Fruit fly (Drosophila melanogaster) whole organism, embryonic: ENCODE results near the gene CG4577.

Experiments used
- Antp ChIP-seq: fragments of 200-800 bp; sonication (Bioruptor generic); optimal IDR thresholded peaks from 3 replicates; lab custom pipeline; 2016; ENCODE audit warnings: missing biosample characterization, missing genetic modification characterization
- CG10565 ChIP-seq: fragments of 200-800 bp; sonication (Bioruptor generic); optimal IDR thresholded peaks from 3 replicates; lab custom pipeline; 2016; ENCODE audit warnings: missing biosample characterization, mild to moderate bottlenecking, missing genetic modification characterization
- CG12769 ChIP-seq: fragments of 200-800 bp; sonication (Bioruptor generic); optimal IDR thresholded peaks from 2 replicates; lab custom pipeline; 2019; ENCODE audit warnings: missing biosample characterization, mild to moderate bottlenecking, missing genetic modification characterization, moderate library complexity
- CG15479 ChIP-seq: fragments of 200-800 bp; sonication (Bioruptor generic); optimal IDR thresholded peaks from 3 replicates; lab custom pipeline; 2019; ENCODE audit warnings: missing biosample characterization, mild to moderate bottlenecking, missing genetic modification characterization, moderate library complexity
- CG1603 ChIP-seq: fragments of 200-800 bp; sonication (Bioruptor generic); optimal IDR thresholded peaks from 2 replicates; lab custom pipeline; 2019; ENCODE audit warnings: missing biosample characterization, mild to moderate bottlenecking, missing genetic modification characterization, moderate library complexity
- CG1792 ChIP-seq: fragments of 200-800 bp; sonication (Bioruptor generic); optimal IDR thresholded peaks from 2 replicates; lab custom pipeline; 2016; ENCODE audit warnings: missing biosample characterization, missing genetic modification characterization
- CG18764 ChIP-seq: fragments of 200-800 bp; sonication (Bioruptor generic); optimal IDR thresholded peaks from 3 replicates; lab custom pipeline; 2016; ENCODE audit warnings: missing biosample characterization, missing genetic modification characterization
- CG2202 ChIP-seq: fragments of 200-800 bp; sonication (Bioruptor generic); optimal IDR thresholded peaks from 2 replicates; lab custom pipeline; 2018; ENCODE audit warnings: missing biosample characterization, mild to moderate bottlenecking, missing genetic modification characterization
- CG2712 ChIP-seq: fragments of 200-800 bp; optimal IDR thresholded peaks from 3 replicates; lab custom pipeline; 2019; ENCODE audit warnings: missing biosample characterization, mild to moderate bottlenecking, missing genetic modification characterization, moderate library complexity
- CG3838 ChIP-seq: fragments of 200-800 bp; sonication (Bioruptor generic); optimal IDR thresholded peaks from 3 replicates; lab custom pipeline; 2016; ENCODE audit warnings: missing biosample characterization, missing genetic modification characterization
- CG4360 ChIP-seq: fragments of 200-800 bp; sonication (Bioruptor generic); IDR thresholded peaks from 2 replicates; pipeline ENCODE4 v1.3.6; 2022; ENCODE audit warnings: missing biosample characterization, missing genetic modification characterization
- CG4617 ChIP-seq: fragments of 200-800 bp; sonication (Bioruptor generic); optimal IDR thresholded peaks from 3 replicates; lab custom pipeline; 2016; ENCODE audit warnings: missing biosample characterization, missing genetic modification characterization, borderline replicate concordance
- CG5180 ChIP-seq: fragments of 200-800 bp; sonication (Bioruptor generic); optimal IDR thresholded peaks from 3 replicates; lab custom pipeline; 2017; ENCODE audit warnings: missing biosample characterization, missing genetic modification characterization, mild to moderate bottlenecking, moderate library complexity, missing genetic modification reagents
- CG6765 ChIP-seq: fragments of 200-800 bp; sonication (Bioruptor generic); optimal IDR thresholded peaks from 3 replicates; lab custom pipeline; 2017; ENCODE audit warnings: missing biosample characterization, mild to moderate bottlenecking, missing genetic modification characterization
- CG7987 ChIP-seq: fragments of 200-800 bp; sonication (Bioruptor generic); optimal IDR thresholded peaks from 2 replicates; lab custom pipeline; 2018; ENCODE audit warnings: missing biosample characterization, mild to moderate bottlenecking, missing genetic modification characterization, moderate library complexity
- CG8944 ChIP-seq: fragments of 200-800 bp; sonication (Bioruptor generic); optimal IDR thresholded peaks from 3 replicates; lab custom pipeline; 2016; ENCODE audit warnings: missing biosample characterization, missing genetic modification characterization
- D19A ChIP-seq: fragments of 200-800 bp; optimal IDR thresholded peaks from 3 replicates; lab custom pipeline; 2019; ENCODE audit warnings: missing biosample characterization, mild to moderate bottlenecking, missing genetic modification characterization, moderate library complexity
- D19B ChIP-seq: fragments of 200-800 bp; sonication (Bioruptor generic); optimal IDR thresholded peaks from 2 replicates; lab custom pipeline; 2017; ENCODE audit warnings: missing biosample characterization, mild to moderate bottlenecking, missing genetic modification characterization
- Dek ChIP-seq: fragments of 200-800 bp; sonication (Bioruptor generic); optimal IDR thresholded peaks from 3 replicates; lab custom pipeline; 2019; ENCODE audit warnings: missing biosample characterization, mild to moderate bottlenecking, missing genetic modification characterization, moderate library complexity
- Dfd ChIP-seq, 2 experiments: fragments of >200 bp; optimal IDR thresholded peaks; 2 replicates each; lab custom pipeline; 2017; ENCODE audit warnings: missing biosample characterization in 2 of 2, missing genetic modification characterization in 2 of 2
- Fer3 ChIP-seq: fragments of 200-800 bp; sonication (Bioruptor generic); optimal IDR thresholded peaks from 2 replicates; lab custom pipeline; 2018; ENCODE audit warnings: missing biosample characterization, mild to moderate bottlenecking, missing genetic modification characterization, moderate library complexity
- Lpt ChIP-seq: fragments of >200 bp; optimal IDR thresholded peaks from 2 replicates; lab custom pipeline; 2018; ENCODE audit warnings: missing biosample characterization, missing genetic modification characterization
- MBD-R2 ChIP-seq: fragments of 200-800 bp; sonication (Bioruptor generic); IDR thresholded peaks from 2 replicates; pipeline ENCODE4 v1.3.6; 2022; ENCODE audit warnings: missing biosample characterization, missing genetic modification characterization
- MESR4 ChIP-seq: fragments of 200-800 bp; sonication (Bioruptor generic); optimal IDR thresholded peaks from 2 replicates; lab custom pipeline; 2018; ENCODE audit warnings: missing biosample characterization, mild to moderate bottlenecking, missing genetic modification characterization, moderate library complexity
- Mes4 ChIP-seq: fragments of 200-800 bp; sonication (Bioruptor generic); optimal IDR thresholded peaks from 2 replicates; lab custom pipeline; 2016; ENCODE audit warnings: missing biosample characterization, missing genetic modification characterization
- NFAT ChIP-seq: fragments of 200-800 bp; sonication (Bioruptor generic); IDR thresholded peaks from 2 replicates; pipeline ENCODE4 v1.3.6; 2022; ENCODE audit warnings: missing biosample characterization, missing genetic modification characterization
- Side ChIP-seq: fragments of 200-800 bp; sonication (Bioruptor generic); optimal IDR thresholded peaks from 2 replicates; lab custom pipeline; 2016; ENCODE audit warnings: missing biosample characterization, missing genetic modification characterization
- Sin3A ChIP-seq: fragments of >200 bp; optimal IDR thresholded peaks from 2 replicates; lab custom pipeline; 2018
- Tbp ChIP-seq: fragments of >200 bp; optimal IDR thresholded peaks from 2 replicates; lab custom pipeline; 2018; ENCODE audit warnings: missing biosample characterization, missing genetic modification characterization
- Vsx1 ChIP-seq: fragments of 200-800 bp; sonication (Bioruptor generic); optimal IDR thresholded peaks from 2 replicates; lab custom pipeline; 2017; ENCODE audit warnings: missing biosample characterization, mild to moderate bottlenecking, missing genetic modification characterization, missing genetic modification reagents
- abd-A ChIP-seq: fragments of 200-800 bp; sonication (Bioruptor generic); optimal IDR thresholded peaks from 3 replicates; lab custom pipeline; 2019; ENCODE audit warnings: missing biosample characterization, mild to moderate bottlenecking, missing genetic modification characterization, moderate library complexity
- cato ChIP-seq: fragments of 200-800 bp; sonication (Bioruptor generic); optimal IDR thresholded peaks from 2 replicates; lab custom pipeline; 2016; ENCODE audit warnings: missing biosample characterization, missing genetic modification characterization, borderline replicate concordance
- chn ChIP-seq: fragments of 200-800 bp; sonication (Bioruptor generic); optimal IDR thresholded peaks from 2 replicates; lab custom pipeline; 2016; ENCODE audit warnings: missing biosample characterization, missing genetic modification characterization
- corto ChIP-seq: fragments of 200-800 bp; sonication (Bioruptor generic); optimal IDR thresholded peaks from 2 replicates; lab custom pipeline; 2016; ENCODE audit warnings: missing biosample characterization, mild to moderate bottlenecking, missing genetic modification characterization, moderate library complexity
- crol ChIP-seq: fragments of 200-800 bp; sonication (Bioruptor generic); IDR thresholded peaks from 2 replicates; pipeline ENCODE4 v1.3.6; 2022; ENCODE audit warnings: missing biosample characterization, missing genetic modification characterization
- cwo ChIP-seq: fragments of 200-800 bp; sonication (Bioruptor generic); optimal IDR thresholded peaks from 3 replicates; lab custom pipeline; 2017; ENCODE audit warnings: missing biosample characterization, missing genetic modification characterization, mild to moderate bottlenecking, moderate library complexity, missing genetic modification reagents
- fd64A ChIP-seq: fragments of 200-800 bp; sonication (Bioruptor generic); optimal IDR thresholded peaks from 3 replicates; lab custom pipeline; 2018; ENCODE audit warnings: missing biosample characterization, mild to moderate bottlenecking, missing genetic modification characterization
- jigr1 ChIP-seq: fragments of 200-800 bp; sonication (Bioruptor generic); IDR thresholded peaks from 3 replicates; pipeline ENCODE4 v1.3.6; 2022; ENCODE audit warnings: missing biosample characterization, missing genetic modification characterization
- jing ChIP-seq: fragments of 200-800 bp; sonication (Bioruptor generic); optimal IDR thresholded peaks from 2 replicates; lab custom pipeline; 2018; ENCODE audit warnings: missing biosample characterization, mild to moderate bottlenecking, missing genetic modification characterization
- lab ChIP-seq: fragments of 200-800 bp; sonication (Bioruptor generic); optimal IDR thresholded peaks from 3 replicates; lab custom pipeline; 2017; ENCODE audit warnings: missing biosample characterization, missing genetic modification characterization, mild to moderate bottlenecking, moderate library complexity, missing genetic modification reagents
- maf-S ChIP-seq: fragments of 200-800 bp; sonication (Bioruptor generic); optimal IDR thresholded peaks from 2 replicates; lab custom pipeline; 2016; ENCODE audit warnings: missing biosample characterization, missing genetic modification characterization
- salm ChIP-seq: fragments of 200-800 bp; sonication (Bioruptor generic); optimal IDR thresholded peaks from 2 replicates; lab custom pipeline; 2018; ENCODE audit warnings: missing biosample characterization, mild to moderate bottlenecking, missing genetic modification characterization
- sc ChIP-seq, 3 experiments: fragments of >200 bp in 2 of 3; fragments of 200-800 bp in 1 of 3; sonication (Bioruptor generic) in 1 of 3; optimal IDR thresholded peaks; 2 replicates in 2 of 3; 3 replicates in 1 of 3; lab custom pipeline; 2017; ENCODE audit warnings: mild to moderate bottlenecking in 1 of 3, missing biosample characterization in 1 of 3, missing genetic modification characterization in 1 of 3, missing genetic modification reagents in 1 of 3
- shn ChIP-seq: fragments of 200-800 bp; sonication (Bioruptor generic); optimal IDR thresholded peaks from 3 replicates; lab custom pipeline; 2016; ENCODE audit warnings: missing biosample characterization, missing genetic modification characterization
- slp2 ChIP-seq: fragments of 200-800 bp; sonication (Bioruptor generic); optimal IDR thresholded peaks from 2 replicates; lab custom pipeline; 2016; ENCODE audit warnings: missing biosample characterization, missing genetic modification characterization
- sug ChIP-seq: fragments of 200-800 bp; optimal IDR thresholded peaks from 2 replicates; lab custom pipeline; 2019; ENCODE audit warnings: missing biosample characterization, mild to moderate bottlenecking, missing genetic modification characterization, moderate library complexity
- tap ChIP-seq: fragments of 200-800 bp; optimal IDR thresholded peaks from 3 replicates; lab custom pipeline; 2019; ENCODE audit warnings: missing biosample characterization, mild to moderate bottlenecking, missing genetic modification characterization, moderate library complexity
- toy ChIP-seq: fragments of 200-800 bp; sonication (Bioruptor generic); IDR thresholded peaks from 2 replicates; pipeline ENCODE4 v1.3.6; 2022; ENCODE audit warnings: missing biosample characterization, missing genetic modification characterization
- trh ChIP-seq: fragments of 200-800 bp; sonication (Bioruptor generic); optimal IDR thresholded peaks from 2 replicates; lab custom pipeline; 2016; ENCODE audit warnings: missing biosample characterization, missing genetic modification characterization

The CG4577 gene

DNA sequence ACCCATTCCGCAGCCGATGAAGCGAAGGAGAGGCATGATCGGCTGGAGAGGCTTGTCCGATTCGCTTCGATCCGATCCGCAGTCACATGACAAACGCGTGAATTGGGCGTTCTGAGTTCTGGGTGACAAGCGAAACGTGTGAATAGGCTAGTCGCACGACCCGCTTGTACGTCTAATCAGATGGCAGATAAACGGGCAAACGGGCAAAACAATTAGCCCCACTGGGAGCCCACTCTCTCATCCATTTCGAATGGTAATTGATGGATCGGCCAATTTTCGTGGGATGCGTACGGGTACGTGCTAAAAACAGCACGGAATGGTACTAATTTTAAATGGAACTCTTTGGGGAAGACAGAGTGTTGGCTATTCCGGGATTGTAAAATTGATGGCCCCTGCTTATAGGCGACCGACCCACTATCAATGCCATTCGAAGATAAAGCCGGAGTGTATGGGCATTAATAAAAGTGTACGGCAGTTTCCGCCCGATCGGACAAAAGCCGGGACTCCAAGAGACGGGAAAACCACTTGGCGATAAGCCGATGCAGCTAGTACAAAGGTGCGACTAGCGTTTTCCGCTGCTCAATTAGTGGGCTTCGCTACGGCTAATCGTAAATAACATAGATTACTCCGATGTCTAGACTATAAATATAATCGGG, 6.9 kb upstream of the CG4577 start (continued):
- TF ChIP-seq cato (GFP tag; lab: Kevin White, UChicago) (no peak), sug (tag; lab: Kevin White, UChicago) (peak; percentile 97), slp2 (GFP tag; lab: Kevin White, UChicago) (no peak), Mes4 (GFP tag; lab: Kevin White, UChicago) (no peak), CG12769 (no peak), CG1792 (GFP tag; lab: Kevin White, UChicago) (no peak), lab (GFP tag; lab: Kevin White, UChicago) (peak; percentile 76), toy (GFP tag; lab: Robert Waterston, UW) (no peak), tap (no peak), cwo (GFP tag; lab: Kevin White, UChicago) (peak; percentile 99), CG5180 (no peak), D19B (no peak), CG7987 (GFP tag; lab: Kevin White, UChicago) (peak; percentile 67), Side (GFP tag; lab: Kevin White, UChicago) (no peak), salm (no peak), Dfd (GFP tag; optimal IDR thresholded peaks at IDR 0.05; lab: Kevin White, UChicago) (no peak), chn (GFP tag; lab: Kevin White, UChicago) (no peak), corto (GFP tag; lab: Kevin White, UChicago) (no peak), NFAT (GFP tag; lab: Robert Waterston, UW) (no peak; the same call in 1 of the 2 replicates)

DNA sequence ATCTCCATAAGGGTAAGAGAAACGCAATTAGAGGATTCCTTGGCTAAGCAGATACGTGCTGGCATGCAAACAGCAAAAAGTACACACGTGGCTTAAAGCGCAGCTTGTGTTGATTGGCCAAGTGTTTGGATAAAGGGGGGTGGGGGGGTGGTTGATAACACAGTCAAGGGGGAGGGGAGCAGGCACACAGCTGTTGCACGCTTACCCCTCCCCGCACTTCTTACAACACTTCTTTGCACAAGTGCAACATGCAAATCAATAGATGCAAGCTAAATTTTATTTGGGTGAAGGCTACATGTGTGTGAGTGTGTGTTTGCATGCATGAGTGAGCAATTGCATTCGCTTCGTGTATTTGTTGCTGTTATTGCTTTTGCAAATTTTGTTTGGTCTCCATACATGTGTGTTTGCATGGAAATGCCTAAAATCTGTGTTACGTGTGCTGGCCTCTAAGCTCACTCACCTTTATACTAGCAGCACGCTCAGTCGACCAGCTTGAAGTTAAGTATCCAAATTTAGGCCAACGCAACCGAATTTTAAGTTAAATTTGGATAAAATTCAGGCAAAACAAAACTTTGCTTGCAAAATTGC, 6.1 kb upstream of the CG4577 start:
- TF ChIP-seq CG18764 (no peak), Fer3 (no peak), Vsx1 (GFP tag; lab: Kevin White, UChicago) (no peak), D19A (no peak), CG10565 (GFP tag; lab: Kevin White, UChicago) (no peak), CG15479 (GFP tag; lab: Kevin White, UChicago) (peak; percentile 37), abd-A (no peak), MESR4 (peak; percentile 51), CG6765 (GFP tag; lab: Kevin White, UChicago) (no peak), CG4360 (0 out of 2 replicates have a peak, but pooled peaks have one; percentile 2), CG2712 (tag; lab: Kevin White, UChicago) (no peak), jing (no peak), CG8944 (GFP tag; lab: Kevin White, UChicago) (no peak), Lpt (GFP tag; lab: Kevin White, UChicago) (no peak), trh (GFP tag; lab: Kevin White, UChicago) (no peak), CG4617 (peak; percentile 20), Sin3A (lab: Kevin White, UChicago) (peak; percentile 14), maf-S (GFP tag; lab: Kevin White, UChicago) (no peak), CG1603 (tag; lab: Kevin White, UChicago) (no peak), fd64A (GFP tag; lab: Kevin White, UChicago) (no peak), Dek (tag; lab: Kevin White, UChicago) (no peak), CG3838 (GFP tag; lab: Kevin White, UChicago) (no peak), shn (GFP tag; lab: Kevin White, UChicago) (no peak), crol (GFP tag; lab: Robert Waterston, UW) (peak; percentile 97), jigr1 (no peak), CG2202 (tag; lab: Kevin White, UChicago) (no peak), MBD-R2 (GFP tag; lab: Robert Waterston, UW) (no peak; the same call in 1 of the 2 replicates), sc (optimal IDR thresholded peaks at IDR 0.05; lab: Kevin White, UChicago) (no peak), sc (GFP tag; optimal IDR thresholded peaks at IDR 0.05; lab: Kevin White, UChicago) (no peak), Antp (GFP tag; lab: Kevin White, UChicago) (no peak), Tbp (GFP tag; lab: Kevin White, UChicago) (no peak)
